Worm (Caenorhabditis elegans): ENCODE results near the gene Y39A1A.18.

Gene Y39A1A.18

DNA sequence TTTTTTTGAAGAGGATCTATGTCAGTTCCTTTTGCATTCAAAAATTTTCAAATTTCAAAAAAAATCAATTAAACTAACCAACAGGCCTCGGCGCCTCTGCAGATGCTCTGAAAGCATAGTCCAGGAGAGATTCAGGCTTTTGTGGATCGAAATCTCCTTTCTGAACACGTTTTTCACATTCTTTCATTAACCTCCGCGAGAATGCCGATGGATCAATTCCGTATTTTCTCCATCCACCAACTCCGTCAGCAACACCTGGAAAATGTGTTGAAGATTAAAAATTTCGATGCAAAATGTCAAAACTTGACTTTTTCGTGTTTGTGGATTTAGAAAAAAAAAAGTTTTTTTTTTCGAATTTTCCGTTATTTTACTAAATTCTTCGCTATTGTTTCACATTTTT lies 20.3 kb upstream of the Y39A1A.18 start:
- TF ChIP-seq aly-2 (tag; optimal IDR thresholded peaks at IDR 0.05) (no peak), lin-39 (tag; optimal IDR thresholded peaks at IDR 0.05) (no peak), hmg-11 (tag; optimal IDR thresholded peaks at IDR 0.05) (no peak), nhr-23 (tag; optimal IDR thresholded peaks at IDR 0.05) (no peak), fos-1 (tag; optimal IDR thresholded peaks at IDR 0.05) (no peak), nhr-237 (tag; optimal IDR thresholded peaks at IDR 0.05) (no peak), unc-39 (tag; optimal IDR thresholded peaks at IDR 0.05) (no peak), nhr-76 (tag; optimal IDR thresholded peaks at IDR 0.05) (no peak), ama-1 (optimal IDR thresholded peaks at IDR 0.05) (peak; percentile 33)

DNA sequence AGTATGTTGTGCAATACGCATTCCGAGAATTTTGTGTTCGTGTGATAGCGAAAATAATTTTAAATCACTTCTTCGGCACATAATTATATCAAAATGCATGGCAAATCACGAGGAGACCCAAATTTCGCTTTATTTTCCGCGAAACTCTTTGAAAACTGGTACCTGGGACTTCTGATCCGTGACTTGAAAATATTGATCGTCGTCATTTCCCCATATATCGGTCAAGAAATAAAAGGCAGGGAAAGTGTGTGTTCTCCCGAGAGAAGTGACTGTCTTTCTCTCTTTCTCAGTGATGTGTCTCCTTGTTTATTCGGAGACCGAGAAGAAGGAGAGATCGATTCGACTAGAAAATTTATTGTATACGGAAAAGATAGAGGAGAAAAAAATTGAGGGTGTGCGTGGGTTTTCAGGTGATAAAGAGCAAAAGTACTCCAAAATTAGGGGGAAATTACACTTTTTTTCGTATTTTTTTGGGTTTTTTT lies 16.9 kb upstream of the Y39A1A.18 start, which contains the start of gene W09D10.5:
TSS of gene W09D10.5 (minus strand) at position 345 of the 482 bp plus-strand sequence.
- TF ChIP-seq elt-2 (tag; optimal IDR thresholded peaks at IDR 0.05) (peak; percentile 47), nhr-43 (tag; optimal IDR thresholded peaks at IDR 0.05; ENCODE audit: poor library complexity, severe bottlenecking) (peak; percentile 47), egl-5 (tag; optimal IDR thresholded peaks at IDR 0.05) (no peak), ztf-4 (tag; optimal IDR thresholded peaks at IDR 0.05) (peak; percentile 43), pqm-1 (tag; optimal IDR thresholded peaks at IDR 0.05) (peak; percentile 29), nhr-23 (tag; optimal IDR thresholded peaks at IDR 0.05) (peak; percentile 72), pha-4 (tag; optimal IDR thresholded peaks at IDR 0.05) (peak; percentile 49), lsy-12 (tag; optimal IDR thresholded peaks at IDR 0.05) (peak; percentile 68), ama-1 (optimal IDR thresholded peaks at IDR 0.05) (peak; percentile 90), fos-1 (tag; optimal IDR thresholded peaks at IDR 0.05) (no peak), ceh-28 (tag; optimal IDR thresholded peaks at IDR 0.05) (peak; percentile 55)

DNA sequence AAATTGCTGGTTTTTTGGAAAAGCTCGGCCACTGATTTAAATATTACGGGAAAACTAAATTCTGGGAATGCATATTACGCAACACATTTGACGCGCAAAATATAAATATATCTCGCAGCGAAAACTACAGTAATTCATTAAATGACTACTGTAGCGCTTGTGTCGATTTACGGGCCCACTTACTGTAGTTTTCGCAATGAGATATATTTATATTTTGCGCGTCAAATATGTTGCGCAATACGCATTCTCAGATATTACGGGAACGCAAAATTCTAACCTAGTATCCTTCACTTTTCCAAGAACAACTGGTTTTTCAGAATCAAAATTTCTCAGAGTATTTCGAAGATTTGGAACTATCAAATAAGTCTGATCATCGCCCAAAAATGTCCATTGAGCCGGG lies 15.4 kb upstream of the Y39A1A.18 start:
- no peak for TF ChIP-seq nhr-25 (tag; optimal IDR thresholded peaks at IDR 0.05)
- TF ChIP-seq hmg-11 (tag; optimal IDR thresholded peaks at IDR 0.05) = no peak
- TF ChIP-seq ceh-82 (tag; optimal IDR thresholded peaks at IDR 0.05) = no peak
- no peak for TF ChIP-seq daf-12 (tag; optimal IDR thresholded peaks at IDR 0.05)
- TF ChIP-seq lin-39 (tag; optimal IDR thresholded peaks at IDR 0.05) = no peak
- no peak for TF ChIP-seq snpc-4 (tag; optimal IDR thresholded peaks at IDR 0.05)
- TF ChIP-seq skn-1 (tag; optimal IDR thresholded peaks at IDR 0.05) = no peak
- no peak for TF ChIP-seq ama-1 (optimal IDR thresholded peaks at IDR 0.05)
- no peak for TF ChIP-seq unc-39 (tag; optimal IDR thresholded peaks at IDR 0.05)

DNA sequence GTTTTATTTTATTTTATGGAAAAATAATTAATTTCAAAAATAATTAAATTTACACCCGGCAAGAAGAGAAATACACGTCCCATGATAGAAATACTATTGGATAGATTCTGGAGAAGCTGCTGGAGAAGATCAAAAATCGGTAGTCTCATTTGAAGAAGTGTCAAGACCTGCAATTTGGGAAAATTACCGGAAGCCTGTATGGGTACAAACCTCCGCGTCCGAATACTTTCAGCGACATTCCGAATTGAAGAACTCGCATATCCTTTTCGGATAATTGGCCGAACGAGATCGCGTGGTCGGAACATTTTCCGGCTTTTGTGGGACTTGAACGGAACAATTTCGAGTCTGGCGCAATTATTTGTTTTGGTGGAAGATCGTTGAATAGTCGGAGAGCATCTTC lies 14.2 kb upstream of the Y39A1A.18 start:
- TF ChIP-seq nhr-77 (tag; optimal IDR thresholded peaks at IDR 0.05) = no peak
- no peak for TF ChIP-seq eor-1 (tag; optimal IDR thresholded peaks at IDR 0.05)
- TF ChIP-seq ceh-28 (tag; optimal IDR thresholded peaks at IDR 0.05) = no peak
- TF ChIP-seq snpc-4 (tag; optimal IDR thresholded peaks at IDR 0.05) = no peak
- TF ChIP-seq nhr-237 (tag; optimal IDR thresholded peaks at IDR 0.05) = no peak
- TF ChIP-seq ceh-9 (tag; optimal IDR thresholded peaks at IDR 0.05) = no peak
- TF ChIP-seq lsy-12 (tag; optimal IDR thresholded peaks at IDR 0.05) = no peak
- TF ChIP-seq mdl-1 (tag; optimal IDR thresholded peaks at IDR 0.05) = no peak
- no peak for TF ChIP-seq nhr-12 (tag; optimal IDR thresholded peaks at IDR 0.05)
- TF ChIP-seq daf-12 (tag; optimal IDR thresholded peaks at IDR 0.05) = no peak
- no peak for TF ChIP-seq nhr-11 (tag; optimal IDR thresholded peaks at IDR 0.05)
- TF ChIP-seq ama-1 (optimal IDR thresholded peaks at IDR 0.05) = no peak

DNA sequence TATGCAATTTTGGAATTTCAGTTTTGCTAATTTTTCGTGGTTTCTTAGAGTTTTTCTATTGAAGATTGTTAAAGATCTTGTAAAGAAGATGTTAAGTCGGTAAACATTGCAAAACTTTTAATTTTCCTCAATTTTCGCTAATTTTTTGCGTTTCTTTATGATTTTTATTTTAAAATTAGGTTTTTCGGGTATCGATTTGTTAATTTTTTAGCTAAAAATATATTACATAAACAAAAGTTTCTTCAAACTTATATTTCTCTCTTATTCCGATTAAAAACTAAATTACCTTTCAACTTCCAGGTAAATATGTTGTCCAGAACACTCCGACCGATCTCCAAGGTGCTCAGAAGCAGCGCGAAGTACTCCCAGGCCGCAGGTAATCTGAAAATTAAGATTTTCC lies 13.2 kb upstream of the Y39A1A.18 start, which contains the start of gene mrpl-12:
TSS of gene mrpl-12 (plus strand) at position 301 of the 400 bp plus-strand sequence.
- TF ChIP-seq ceh-28 (tag; optimal IDR thresholded peaks at IDR 0.05) = no peak
- TF ChIP-seq hmg-11 (tag; optimal IDR thresholded peaks at IDR 0.05) = no peak
- no peak for TF ChIP-seq egl-5 (tag; optimal IDR thresholded peaks at IDR 0.05)
- no peak for TF ChIP-seq sea-2 (GFP tag; optimal IDR thresholded peaks at IDR 0.05)
- no peak for TF ChIP-seq ztf-4 (tag; optimal IDR thresholded peaks at IDR 0.05)
- TF ChIP-seq elt-1 (tag; optimal IDR thresholded peaks at IDR 0.05) = no peak
- TF ChIP-seq lin-39 (tag; optimal IDR thresholded peaks at IDR 0.05) = no peak
- no peak for TF ChIP-seq nhr-11 (tag; optimal IDR thresholded peaks at IDR 0.05)
- no peak for TF ChIP-seq eor-1 (tag; optimal IDR thresholded peaks at IDR 0.05)
- no peak for TF ChIP-seq pqm-1 (tag; optimal IDR thresholded peaks at IDR 0.05)
- TF ChIP-seq pha-4 (tag; optimal IDR thresholded peaks at IDR 0.05) = no peak
- TF ChIP-seq lin-15B (tag; optimal IDR thresholded peaks at IDR 0.05) = no peak
- TF ChIP-seq ceh-82 (tag; optimal IDR thresholded peaks at IDR 0.05) = no peak

DNA sequence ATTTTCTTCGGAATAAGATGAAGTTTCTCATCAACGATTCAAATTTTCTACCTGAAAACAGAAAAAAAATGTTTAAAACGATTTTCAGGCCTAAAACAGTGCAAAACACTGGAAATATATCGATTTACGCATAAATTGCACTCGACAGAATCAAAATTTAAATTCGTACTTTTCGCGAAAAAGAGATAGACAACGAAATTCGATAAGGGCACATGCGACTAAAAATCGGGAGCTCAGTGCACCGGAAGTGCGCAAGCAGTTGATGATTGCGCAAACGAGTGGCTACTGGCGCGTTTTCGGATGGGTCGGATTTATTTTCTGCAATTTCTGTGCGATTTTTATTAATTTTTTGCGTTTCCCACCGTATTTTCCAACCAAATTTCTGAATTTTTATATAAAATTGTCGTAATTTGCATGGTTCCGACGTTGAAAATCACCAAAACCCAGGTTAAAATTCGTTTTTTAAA lies 12.7 kb upstream of the Y39A1A.18 start, which contains the start of the genes Y39A1A.21 and Y39A1A.22:
TSS of gene Y39A1A.21 (minus strand) at position 51 of the 467 bp plus-strand sequence.
TSS of gene Y39A1A.22 (minus strand) at position 57 of the 467 bp plus-strand sequence.
- TF ChIP-seq nhr-76 (tag; optimal IDR thresholded peaks at IDR 0.05) (no peak), elt-2 (tag; optimal IDR thresholded peaks at IDR 0.05) (peak; percentile 64), ztf-11 (tag; optimal IDR thresholded peaks at IDR 0.05) (no peak), nhr-43 (tag; optimal IDR thresholded peaks at IDR 0.05; ENCODE audit: poor library complexity, severe bottlenecking) (peak; percentile 57), nhr-237 (tag; optimal IDR thresholded peaks at IDR 0.05) (no peak), R02D3.7 (tag; optimal IDR thresholded peaks at IDR 0.05) (peak; percentile 51), elt-1 (tag; optimal IDR thresholded peaks at IDR 0.05) (no peak), lin-15B (tag; optimal IDR thresholded peaks at IDR 0.05) (peak; percentile 83), pqm-1 (tag; optimal IDR thresholded peaks at IDR 0.05) (no peak), ceh-82 (tag; optimal IDR thresholded peaks at IDR 0.05) (peak; percentile 1), mml-1 (tag; optimal IDR thresholded peaks at IDR 0.05) (no peak), hmg-11 (tag; optimal IDR thresholded peaks at IDR 0.05) (peak; percentile 79), nfya-1 (tag; optimal IDR thresholded peaks at IDR 0.05; ENCODE audit: insufficient read depth) (peak; percentile 88), mdl-1 (tag; optimal IDR thresholded peaks at IDR 0.05) (no peak), lsy-12 (tag; optimal IDR thresholded peaks at IDR 0.05) (peak; percentile 44), ceh-16 (tag; optimal IDR thresholded peaks at IDR 0.05) (no peak), egl-5 (tag; optimal IDR thresholded peaks at IDR 0.05) (peak; percentile 72), nhr-77 (tag; optimal IDR thresholded peaks at IDR 0.05) (no peak), jun-1 (tag; optimal IDR thresholded peaks at IDR 0.05) (peak; percentile 55), snpc-4 (tag; optimal IDR thresholded peaks at IDR 0.05) (peak; percentile 79), skn-1 (tag; optimal IDR thresholded peaks at IDR 0.05) (peak; percentile 59), pha-4 (tag; optimal IDR thresholded peaks at IDR 0.05) (peak; percentile 81), nhr-23 (tag; optimal IDR thresholded peaks at IDR 0.05) (peak; percentile 63), aly-2 (tag; optimal IDR thresholded peaks at IDR 0.05) (no peak), ztf-4 (tag; optimal IDR thresholded peaks at IDR 0.05) (no peak)
